Fruit fly (Drosophila melanogaster): ENCODE results near the gene Zip88E.

dm6 chr3R:15246601-15247000 lies 21.9 kb upstream of the Zip88E start:
- TF ChIP-seq D1 (tag; optimal IDR thresholded peaks at IDR 0.05) (no peak), CG12605 (GFP tag; IDR thresholded peaks at IDR 0.05) (no peak), CG9948 (tag; optimal IDR thresholded peaks at IDR 0.05) (no peak), Snoo (tag; optimal IDR thresholded peaks at IDR 0.05) (no peak), CG4496 (GFP tag; IDR thresholded peaks at IDR 0.05) (no peak), CG15710 (tag; optimal IDR thresholded peaks at IDR 0.05) (no peak), CG8301 (tag; optimal IDR thresholded peaks at IDR 0.05) (no peak), fd96Ca (GFP tag; IDR thresholded peaks at IDR 0.05) (no peak), Pif1B (GFP tag; optimal IDR thresholded peaks at IDR 0.05) (no peak), CG32121 (GFP tag; IDR thresholded peaks at IDR 0.05) (no peak), Ets98B (GFP tag; IDR thresholded peaks at IDR 0.05) (no peak), Pif1A (GFP tag; optimal IDR thresholded peaks at IDR 0.05) (no peak), CG8159 (tag; optimal IDR thresholded peaks at IDR 0.05) (peak; percentile 48), gl (tag; optimal IDR thresholded peaks at IDR 0.05) (no peak)

All from whole organism, pupa.